Worm (Caenorhabditis elegans): ENCODE measurements around the gene rpl-22.

Gene rpl-22

ce11 chrII:5055129-5055666 lies at the start of gene rpl-22, which contains the start of gene ify-1:
Gene rpl-22, plus strand, starts transcription at chrII:5055616.
Gene ify-1, minus strand, starts transcription at chrII:5055179.
- peak; percentile 91 for TF ChIP-seq aha-1 (tag)
- peak; percentile 96 for TF ChIP-seq mep-1 (tag; optimal IDR thresholded peaks at IDR 0.05)
- peak; percentile 51 for TF ChIP-seq snpc-4 (tag; optimal IDR thresholded peaks at IDR 0.05)
- no peak for TF ChIP-seq ZK337.2 (GFP tag; IDR thresholded peaks at IDR 0.05)
- peak; percentile 75 for TF ChIP-seq ama-1 (optimal IDR thresholded peaks at IDR 0.05)
- peak; percentile 56 for TF ChIP-seq F37D6.2 (tag; optimal IDR thresholded peaks at IDR 0.05)
- TF ChIP-seq vab-7 (GFP tag; IDR thresholded peaks at IDR 0.05): 0 out of 2 replicates have a peak, but pooled peaks have one; percentile 60
- peak; percentile 82 for TF ChIP-seq spr-1 (tag; optimal IDR thresholded peaks at IDR 0.05)
- no peak for TF ChIP-seq egl-27 (tag; optimal IDR thresholded peaks at IDR 0.05)
- peak; percentile 89 for TF ChIP-seq lin-13 (GFP tag; optimal IDR thresholded peaks at IDR 0.05)
- TF ChIP-seq R02D3.7 (tag; optimal IDR thresholded peaks at IDR 0.05): no peak
- peak; percentile 57 for TF ChIP-seq zip-2 (tag; optimal IDR thresholded peaks at IDR 0.05)
- TF ChIP-seq ceh-82 (tag; optimal IDR thresholded peaks at IDR 0.05): no peak
- peak; percentile 42 for TF ChIP-seq zag-1 (tag; optimal IDR thresholded peaks at IDR 0.05)
- no peak for TF ChIP-seq aly-2 (tag; optimal IDR thresholded peaks at IDR 0.05)
- peak; percentile 88 for TF ChIP-seq duxl-1 (tag; optimal IDR thresholded peaks at IDR 0.05; ENCODE audit: poor library complexity)
- TF ChIP-seq rbr-2 (tag; optimal IDR thresholded peaks at IDR 0.05): peak; percentile 87
- TF ChIP-seq lin-38 (GFP tag; IDR thresholded peaks at IDR 0.05): peak; percentile 99
- no peak for TF ChIP-seq F26F4.8 (GFP tag; conservative IDR thresholded peaks at IDR 0.05)
- TF ChIP-seq unc-62 (GFP tag; optimal IDR thresholded peaks at IDR 0.05 in 1 of 2): peak in 1 of 2 experiments; percentile 98
- TF ChIP-seq unc-62 (tag; optimal IDR thresholded peaks at IDR 0.05): peak; percentile 35
- peak; percentile 95 for TF ChIP-seq dve-1 (tag; optimal IDR thresholded peaks at IDR 0.05; ENCODE audit: insufficient read depth)
- TF ChIP-seq dmd-8 (GFP tag; IDR thresholded peaks at IDR 0.05): peak; percentile 20; the same call in 1 of the 2 replicates
- TF ChIP-seq T20F7.1 (GFP tag; optimal IDR thresholded peaks at IDR 0.05): peak; percentile 84
- TF ChIP-seq lin-15B (tag; optimal IDR thresholded peaks at IDR 0.05): peak; percentile 87
- no peak for TF ChIP-seq nhr-41 (GFP tag; IDR thresholded peaks at IDR 0.05)
- TF ChIP-seq madf-9 (GFP tag; conservative IDR thresholded peaks at IDR 0.05): 0 out of 2 replicates have a peak, but pooled peaks have one; percentile 21
- TF ChIP-seq saeg-2 (GFP tag; IDR thresholded peaks at IDR 0.05): no peak
- peak; percentile 49 for TF ChIP-seq dmd-6 (GFP tag; IDR thresholded peaks at IDR 0.05)
- no peak for TF ChIP-seq Y5F2A.4 (GFP tag; optimal IDR thresholded peaks at IDR 0.05)
- TF ChIP-seq ztf-11 (tag; optimal IDR thresholded peaks at IDR 0.05): no peak
- peak; percentile 96 for TF ChIP-seq mes-2 (tag; optimal IDR thresholded peaks at IDR 0.05; ENCODE audit: poor library complexity, severe bottlenecking)
- peak; percentile 94 for TF ChIP-seq dpl-1 (GFP tag; optimal IDR thresholded peaks at IDR 0.05)
- TF ChIP-seq pqm-1 (tag; optimal IDR thresholded peaks at IDR 0.05): peak; percentile 14
- TF ChIP-seq fos-1 (tag; optimal IDR thresholded peaks at IDR 0.05): no peak
- peak; percentile 7 to 83 for TF ChIP-seq hif-1 (tag; optimal IDR thresholded peaks at IDR 0.05)
- TF ChIP-seq fkh-10 (GFP tag; optimal IDR thresholded peaks at IDR 0.05): peak; percentile 91
- peak; percentile 43 for TF ChIP-seq nhr-48 (tag; optimal IDR thresholded peaks at IDR 0.05)
- peak; percentile 86 for TF ChIP-seq hmg-1.1 (GFP tag; IDR thresholded peaks at IDR 0.05)
- TF ChIP-seq mdt-29 (GFP tag; IDR thresholded peaks at IDR 0.05): no peak
- no peak for TF ChIP-seq daf-12 (tag; optimal IDR thresholded peaks at IDR 0.05)
- peak; percentile 24 for TF ChIP-seq spr-3 (GFP tag; optimal IDR thresholded peaks at IDR 0.05)
- no peak for TF ChIP-seq tag-97 (GFP tag; IDR thresholded peaks at IDR 0.05)
- TF ChIP-seq F49E8.2 (tag; optimal IDR thresholded peaks at IDR 0.05; ENCODE audit: borderline replicate concordance): peak; percentile 61
- peak; percentile 46 for TF ChIP-seq ceh-28 (tag; optimal IDR thresholded peaks at IDR 0.05)
- peak; percentile 57 for TF ChIP-seq zfp-2 (tag; optimal IDR thresholded peaks at IDR 0.05)
- peak; percentile 97 to 99 for TF ChIP-seq lsy-2 (tag; optimal IDR thresholded peaks at IDR 0.05)
- TF ChIP-seq ceh-44 (GFP tag; IDR thresholded peaks at IDR 0.05): no peak
- TF ChIP-seq daf-8 (GFP tag; IDR thresholded peaks at IDR 0.05): no peak
- no peak for TF ChIP-seq gei-8 (GFP tag; optimal IDR thresholded peaks at IDR 0.05)
- 0 out of 2 replicates have a peak, but pooled peaks have one; percentile 34 for TF ChIP-seq php-3 (GFP tag; IDR thresholded peaks at IDR 0.05)
